Worm (Caenorhabditis elegans) whole organism, L4 larva: ENCODE measurements around the gene srz-20.

ENCODE experiments used
- D1046.2 ChIP-seq: fragments of 200-800 bp; sonication (Bioruptor generic); IDR thresholded peaks from 2 replicates; pipeline ENCODE4 v1.3.6; 2022; ENCODE audit warnings: missing genetic modification characterization, missing compliant biosample characterization
- F37D6.2 ChIP-seq: sonication (generic microtip); optimal IDR thresholded peaks from 2 replicates; lab custom pipeline; 2016; ENCODE audit warnings: mild to moderate bottlenecking, missing genetic modification characterization, missing compliant biosample characterization
- F44E2.7 ChIP-seq: fragments of 200-800 bp; sonication (Bioruptor generic); IDR thresholded peaks from 2 replicates; pipeline ENCODE4 v2.1.2; 2022; ENCODE audit warnings: missing genetic modification characterization, missing compliant biosample characterization
- Y48G9A.11 ChIP-seq: fragments of 200-800 bp; sonication (Bioruptor generic); IDR thresholded peaks from 2 replicates; pipeline ENCODE4 v1.3.6; 2022; ENCODE audit warnings: missing genetic modification reagents, missing genetic modification characterization, missing compliant biosample characterization
- Y75B8A.6 ChIP-seq: fragments of 200-800 bp; sonication (Bioruptor generic); IDR thresholded peaks from 2 replicates; pipeline ENCODE4 v1.3.6; 2022; ENCODE audit warnings: missing genetic modification reagents, missing genetic modification characterization, missing compliant biosample characterization
- ZK546.5 ChIP-seq, 2 experiments: sonication (generic microtip); optimal IDR thresholded peaks; 2 replicates each; lab custom pipeline; 2017; ENCODE audit warnings: missing biosample characterization in 2 of 2, missing genetic modification characterization in 2 of 2
- aha-1 ChIP-seq: fragments of 150-350 bp; peaks from one replicate; lab custom pipeline; 2014; ENCODE audit warnings: missing biosample characterization, missing genetic modification characterization
- ama-1 ChIP-seq: fragments of 150-350 bp; optimal IDR thresholded peaks from 2 replicates; lab custom pipeline; 2014; ENCODE audit warnings: inconsistent platforms, mixed read lengths
- ctbp-1 ChIP-seq: fragments of 200-800 bp; sonication (Bioruptor generic); IDR thresholded peaks from 2 replicates; pipeline ENCODE4 v1.3.6; 2022; ENCODE audit warnings: missing genetic modification reagents, missing genetic modification characterization, missing compliant biosample characterization
- daf-19 ChIP-seq: fragments of 200-800 bp; sonication (Bioruptor generic); conservative IDR thresholded peaks from 2 replicates; pipeline ENCODE4 v1.3.6; 2022; ENCODE audit warnings: missing genetic modification characterization, missing compliant biosample characterization
- dmd-9 ChIP-seq: fragments of 200-800 bp; sonication (Bioruptor generic); IDR thresholded peaks from 2 replicates; pipeline ENCODE4 v1.3.6; 2022; ENCODE audit warnings: missing genetic modification reagents, missing genetic modification characterization, missing compliant biosample characterization
- duxl-1 ChIP-seq: sonication (generic microtip); optimal IDR thresholded peaks from 2 replicates; lab custom pipeline; 2016; ENCODE audit warnings: mild to moderate bottlenecking, missing genetic modification characterization, moderate library complexity, missing compliant biosample characterization; ENCODE audit not compliant: poor library complexity
- egl-27 ChIP-seq: sonication (generic microtip); optimal IDR thresholded peaks from 3 replicates; lab custom pipeline; 2017; ENCODE audit warnings: missing biosample characterization, missing genetic modification reagents, missing genetic modification characterization
- hlh-30 ChIP-seq: sonication (generic microtip); optimal IDR thresholded peaks from 2 replicates; lab custom pipeline; 2017; ENCODE audit warnings: antibody characterized with exemption, mild to moderate bottlenecking, missing genetic modification characterization, missing compliant biosample characterization; ENCODE audit not compliant: insufficient read depth
- jun-1 ChIP-seq: fragments of 150-350 bp; optimal IDR thresholded peaks from 2 replicates; lab custom pipeline; 2014; ENCODE audit warnings: missing biosample characterization, missing genetic modification reagents, missing genetic modification characterization
- lin-1 ChIP-seq: fragments of 200-800 bp; sonication (Bioruptor generic); IDR thresholded peaks from 2 replicates; pipeline ENCODE4 v1.3.6; 2022; ENCODE audit warnings: missing genetic modification reagents, missing genetic modification characterization, missing compliant biosample characterization
- lin-29 ChIP-seq: fragments of 200-800 bp; sonication (Bioruptor generic); IDR thresholded peaks from 2 replicates; pipeline ENCODE4 v1.3.6; 2022; ENCODE audit warnings: missing genetic modification reagents, missing genetic modification characterization, missing compliant biosample characterization
- lin-39 ChIP-seq: fragments of 150-350 bp; optimal IDR thresholded peaks from 2 replicates; lab custom pipeline; 2014; ENCODE audit warnings: missing biosample characterization, missing genetic modification reagents, missing genetic modification characterization
- lsy-2 ChIP-seq, 2 experiments: fragments of 150-350 bp in 1 of 2; sonication (generic microtip) in 1 of 2; optimal IDR thresholded peaks; 2 replicates each; lab custom pipeline; 2014 to 2017; ENCODE audit warnings: missing biosample characterization in 2 of 2, missing genetic modification characterization in 2 of 2
- mdt-29 ChIP-seq: fragments of 200-800 bp; sonication (Bioruptor generic); IDR thresholded peaks from 2 replicates; pipeline ENCODE4 v1.3.6; 2022; ENCODE audit warnings: missing genetic modification reagents, missing genetic modification characterization, missing compliant biosample characterization
- mxl-2 ChIP-seq: fragments of 200-800 bp; sonication (Bioruptor generic); conservative IDR thresholded peaks from 2 replicates; pipeline ENCODE4 v1.3.6; 2022; ENCODE audit warnings: missing genetic modification reagents, missing genetic modification characterization, missing compliant biosample characterization
- nhr-10 ChIP-seq: fragments of 150-350 bp; optimal IDR thresholded peaks from 2 replicates; lab custom pipeline; 2014; ENCODE audit warnings: missing biosample characterization, missing genetic modification characterization
- nhr-25 ChIP-seq: sonication (generic microtip); optimal IDR thresholded peaks from 2 replicates; lab custom pipeline; 2017; ENCODE audit warnings: missing genetic modification characterization, mild to moderate bottlenecking, missing compliant biosample characterization, antibody characterized with exemption, moderate library complexity, borderline replicate concordance; ENCODE audit not compliant: insufficient read depth
- nhr-28 ChIP-seq: fragments of 150-350 bp; optimal IDR thresholded peaks from 2 replicates; lab custom pipeline; 2014; ENCODE audit warnings: missing biosample characterization, missing genetic modification characterization
- nhr-42 ChIP-seq: fragments of 200-800 bp; sonication (Bioruptor generic); IDR thresholded peaks from 2 replicates; pipeline ENCODE4 v1.3.6; 2022; ENCODE audit warnings: missing genetic modification characterization, missing compliant biosample characterization
- nhr-48 ChIP-seq: sonication (generic microtip); optimal IDR thresholded peaks from 2 replicates; lab custom pipeline; 2016; ENCODE audit warnings: mild to moderate bottlenecking, missing genetic modification characterization, missing compliant biosample characterization
- nhr-76 ChIP-seq: fragments of 150-350 bp; optimal IDR thresholded peaks from 2 replicates; lab custom pipeline; 2014; ENCODE audit warnings: missing biosample characterization, missing genetic modification characterization
- pqm-1 ChIP-seq: sonication (generic microtip); optimal IDR thresholded peaks from 2 replicates; lab custom pipeline; 2017; ENCODE audit warnings: missing biosample characterization, missing genetic modification characterization
- saeg-2 ChIP-seq: fragments of 200-800 bp; sonication (Bioruptor generic); IDR thresholded peaks from 2 replicates; pipeline ENCODE4 v1.3.6; 2022; ENCODE audit warnings: missing genetic modification reagents, missing genetic modification characterization, missing compliant biosample characterization
- sdz-12 ChIP-seq: fragments of 200-800 bp; sonication (Bioruptor generic); optimal IDR thresholded peaks from 2 replicates; lab custom pipeline; 2018; ENCODE audit warnings: mild to moderate bottlenecking, missing genetic modification characterization, missing compliant biosample characterization
- spr-1 ChIP-seq: sonication (generic microtip); optimal IDR thresholded peaks from 2 replicates; lab custom pipeline; 2016; ENCODE audit warnings: mild to moderate bottlenecking, missing genetic modification characterization, missing compliant biosample characterization
- spr-3 ChIP-seq: fragments of 200-800 bp; sonication (Bioruptor generic); optimal IDR thresholded peaks from 2 replicates; lab custom pipeline; 2018; ENCODE audit warnings: mild to moderate bottlenecking, missing genetic modification characterization, missing compliant biosample characterization
- tag-97 ChIP-seq: fragments of 200-800 bp; sonication (Bioruptor generic); IDR thresholded peaks from 2 replicates; pipeline ENCODE4 v1.3.6; 2022; ENCODE audit warnings: missing genetic modification characterization, missing compliant biosample characterization
- unc-62 ChIP-seq, 3 experiments: fragments of 150-350 bp in 1 of 3; sonication (generic microtip); optimal IDR thresholded peaks in 2 of 3; peaks in 1 of 3; 1 replicate in 1 of 3; 2 replicates in 2 of 3; lab custom pipeline; 2014 to 2017; ENCODE audit warnings: missing biosample characterization in 3 of 3, missing genetic modification characterization in 3 of 3, missing genetic modification reagents in 3 of 3, missing genotype in 1 of 3
- zip-2 ChIP-seq: fragments of 150-350 bp; optimal IDR thresholded peaks from 2 replicates; lab custom pipeline; 2014; ENCODE audit warnings: missing biosample characterization, missing genetic modification characterization
- ztf-11 ChIP-seq: fragments of 150-350 bp; optimal IDR thresholded peaks from 2 replicates; lab custom pipeline; 2014; ENCODE audit warnings: missing biosample characterization, missing genetic modification characterization
- ztf-7 ChIP-seq: fragments of 150-350 bp; optimal IDR thresholded peaks from 2 replicates; lab custom pipeline; 2014; ENCODE audit warnings: missing biosample characterization, missing genetic modification characterization

The srz-20 gene

ce11 chrIV:3881119-3881518, 34.3 kb upstream of the srz-20 start, which contains the start of the genes F37C4.8 and oac-23:
Gene F37C4.8, minus strand, starts transcription at chrIV:3881219.
Gene oac-23, plus strand, starts transcription at chrIV:3881441.
- TF ChIP-seq sdz-12 (GFP tag; lab: Kevin White, UChicago) (no peak), aha-1 (tag; lab: Kevin White, UChicago) (peak; percentile 32)

- no peak for TF ChIP-seq lin-29 (GFP tag; lab: Robert Waterston, UW)
- no peak for TF ChIP-seq lin-1 (GFP tag; lab: Robert Waterston, UW)
- no peak for TF ChIP-seq lsy-2 (tag; optimal IDR thresholded peaks at IDR 0.05; lab: Kevin White, UChicago)
- TF ChIP-seq ctbp-1 (GFP tag; lab: Robert Waterston, UW) = no peak
- no peak for TF ChIP-seq ztf-11 (tag; lab: Kevin White, UChicago)
- no peak for TF ChIP-seq Y75B8A.6 (GFP tag; lab: Robert Waterston, UW)
- no peak for TF ChIP-seq spr-3 (GFP tag; lab: Kevin White, UChicago)
- TF ChIP-seq lin-39 (tag; lab: Kevin White, UChicago) = no peak
- no peak for TF ChIP-seq nhr-48 (tag; lab: Kevin White, UChicago)
Observed at ce11 chrIV:3885369-3885768, 30.0 kb upstream of the srz-20 start, which contains the start of gene oac-22. Gene oac-22, plus strand, starts transcription at chrIV:3885669.

DNA sequence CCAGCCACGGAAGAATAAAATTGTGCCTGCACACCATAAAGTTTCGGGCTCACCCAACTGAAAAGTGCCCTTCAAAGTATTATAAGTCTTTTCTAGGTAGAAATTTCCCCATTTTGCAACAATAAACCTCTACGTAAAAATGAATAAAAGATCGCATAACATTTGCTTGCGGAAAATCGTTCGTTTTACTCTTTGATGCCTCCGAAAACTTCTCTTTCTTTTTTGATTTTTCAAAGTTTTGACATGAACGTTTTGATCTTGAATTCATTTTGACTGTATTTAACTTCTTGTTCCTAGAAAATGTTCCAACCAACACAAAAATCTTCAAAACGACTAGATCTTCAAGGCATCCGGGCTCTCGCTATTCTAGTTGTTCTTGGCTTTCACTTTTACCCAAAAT, 26.4 kb upstream of the srz-20 start, which contains the start of gene oac-21:
TSS of gene oac-21 (plus strand) at position 301 of the 400 bp plus-strand sequence.
- TF ChIP-seq daf-19 (GFP tag; lab: Robert Waterston, UW) = no peak
- TF ChIP-seq spr-1 (tag; lab: Kevin White, UChicago) = no peak
- TF ChIP-seq egl-27 (tag; lab: Kevin White, UChicago) = no peak
- no peak for TF ChIP-seq nhr-42
- no peak for TF ChIP-seq saeg-2 (GFP tag; lab: Robert Waterston, UW)
- TF ChIP-seq jun-1 = no peak
- TF ChIP-seq mdt-29 = no peak

- TF ChIP-seq saeg-2 (GFP tag; lab: Robert Waterston, UW) = no peak
- no peak for TF ChIP-seq unc-62 (GFP tag; optimal IDR thresholded peaks at IDR 0.05 in 1 of 2; lab: Kevin White, UChicago)
- TF ChIP-seq unc-62 (tag; optimal IDR thresholded peaks at IDR 0.05; lab: Kevin White, UChicago) = no peak
- no peak for TF ChIP-seq ztf-7
- TF ChIP-seq ZK546.5 (tag; optimal IDR thresholded peaks at IDR 0.05; lab: Kevin White, UChicago) = no peak
- no peak for TF ChIP-seq zip-2 (tag; lab: Kevin White, UChicago)
- TF ChIP-seq Y75B8A.6 (GFP tag; lab: Robert Waterston, UW) = no peak
Observed at ce11 chrIV:3892027-3892426, 23.4 kb upstream of the srz-20 start, which contains the start of gene F56D6.9. Gene F56D6.9, plus strand, starts transcription at chrIV:3892327.

ce11 chrIV:3894004-3894480, 21.4 kb upstream of the srz-20 start, which contains the start of gene F56D6.8:
Gene F56D6.8, minus strand, starts transcription at chrIV:3894430.
- TF ChIP-seq ama-1 (lab: Kevin White, UChicago) (no peak), nhr-25 (tag; lab: Kevin White, UChicago) (no peak), unc-62 (GFP tag; optimal IDR thresholded peaks at IDR 0.05 in 1 of 2; lab: Kevin White, UChicago) (peak in 1 of 2 experiments; percentile 74), unc-62 (tag; optimal IDR thresholded peaks at IDR 0.05; lab: Kevin White, UChicago) (no peak)

DNA sequence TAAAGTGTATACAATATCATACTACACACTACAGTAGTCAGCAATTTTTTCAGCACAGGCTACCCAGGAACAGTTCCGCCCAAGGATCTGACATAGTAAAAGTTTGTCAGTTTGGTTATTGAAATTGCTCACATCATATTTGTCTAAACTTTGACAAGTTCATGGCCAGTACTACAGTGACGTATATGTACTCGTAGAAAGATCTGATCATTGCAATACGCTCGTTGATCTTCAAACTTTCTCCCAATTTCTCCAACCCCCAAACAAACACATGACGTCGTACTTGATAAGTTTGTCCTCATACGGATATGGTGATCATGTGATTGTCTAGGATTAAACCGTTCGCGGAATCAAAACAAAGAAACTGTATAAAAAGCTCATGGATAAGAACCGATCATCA, 20.6 kb upstream of the srz-20 start, which contains the start of gene dct-8:
TSS of gene dct-8 (plus strand) at position 301 of the 400 bp plus-strand sequence.
- TF ChIP-seq saeg-2 (GFP tag; lab: Robert Waterston, UW) (no peak), nhr-48 (tag; lab: Kevin White, UChicago) (no peak), nhr-76 (tag; lab: Kevin White, UChicago) (no peak), pqm-1 (tag; lab: Kevin White, UChicago) (no peak), nhr-10 (tag; lab: Kevin White, UChicago) (no peak), Y48G9A.11 (GFP tag; lab: Robert Waterston, UW) (no peak), dmd-9 (GFP tag; lab: Robert Waterston, UW) (no peak), ztf-11 (tag; lab: Kevin White, UChicago) (no peak), lin-29 (GFP tag; lab: Robert Waterston, UW) (no peak), hlh-30 (tag; lab: Kevin White, UChicago) (no peak), duxl-1 (tag; lab: Kevin White, UChicago) (no peak), F37D6.2 (tag; lab: Kevin White, UChicago) (no peak), nhr-28 (tag; lab: Kevin White, UChicago) (no peak), mxl-2 (GFP tag; lab: Robert Waterston, UW) (no peak), daf-19 (GFP tag; lab: Robert Waterston, UW) (no peak), F44E2.7 (GFP tag; lab: Robert Waterston, UW) (no peak), D1046.2 (GFP tag; lab: Robert Waterston, UW) (no peak), tag-97 (GFP tag; lab: Robert Waterston, UW) (no peak)
